Fruit fly (Drosophila melanogaster) whole organism, embryonic: ENCODE data around the gene kek6.

ENCODE experiments used
- Antp ChIP-seq: fragments of 200-800 bp; sonication (Bioruptor generic); optimal IDR thresholded peaks from 3 replicates; lab custom pipeline; 2016; ENCODE audit warnings: missing biosample characterization, missing genetic modification characterization
- Asciz ChIP-seq: fragments of 200-800 bp; sonication (Bioruptor generic); optimal IDR thresholded peaks from 2 replicates; lab custom pipeline; 2017; ENCODE audit warnings: missing biosample characterization, mild to moderate bottlenecking, missing genetic modification characterization, missing genetic modification reagents
- CG10147 ChIP-seq: fragments of 200-800 bp; sonication (Bioruptor generic); optimal IDR thresholded peaks from 2 replicates; lab custom pipeline; 2019; ENCODE audit warnings: missing biosample characterization, mild to moderate bottlenecking, missing genetic modification characterization, moderate library complexity
- CG10267 ChIP-seq: fragments of 200-800 bp; sonication (Bioruptor generic); optimal IDR thresholded peaks from 2 replicates; lab custom pipeline; 2018; ENCODE audit warnings: missing biosample characterization, mild to moderate bottlenecking, missing genetic modification characterization, moderate library complexity
- CG10321 ChIP-seq: fragments of 200-800 bp; sonication (Bioruptor generic); IDR thresholded peaks from 2 replicates; pipeline ENCODE4 v1.3.6; 2022; ENCODE audit warnings: missing biosample characterization, missing genetic modification characterization
- CG12744 ChIP-seq: fragments of 200-800 bp; sonication (Bioruptor generic); optimal IDR thresholded peaks from 2 replicates; lab custom pipeline; 2016; ENCODE audit warnings: missing biosample characterization, missing genetic modification characterization
- CG12769 ChIP-seq: fragments of 200-800 bp; sonication (Bioruptor generic); optimal IDR thresholded peaks from 2 replicates; lab custom pipeline; 2019; ENCODE audit warnings: missing biosample characterization, mild to moderate bottlenecking, missing genetic modification characterization, moderate library complexity
- CG13296 ChIP-seq: fragments of 200-800 bp; sonication (Bioruptor generic); optimal IDR thresholded peaks from 3 replicates; lab custom pipeline; 2018; ENCODE audit warnings: missing biosample characterization, mild to moderate bottlenecking, missing genetic modification characterization
- CG14014 ChIP-seq: fragments of 200-800 bp; sonication (Bioruptor generic); IDR thresholded peaks from 2 replicates; pipeline ENCODE4 v1.3.6; 2022; ENCODE audit warnings: missing biosample characterization, missing genetic modification characterization
- CG14710 ChIP-seq: fragments of 200-800 bp; sonication (Bioruptor generic); optimal IDR thresholded peaks from 3 replicates; lab custom pipeline; 2019; ENCODE audit warnings: missing biosample characterization, mild to moderate bottlenecking, missing genetic modification characterization, moderate library complexity
- CG14965 ChIP-seq: fragments of 200-800 bp; sonication (Bioruptor generic); optimal IDR thresholded peaks from 2 replicates; lab custom pipeline; 2016; ENCODE audit warnings: missing biosample characterization, missing genetic modification characterization, borderline replicate concordance
- CG15514 ChIP-seq: fragments of 200-800 bp; sonication (Bioruptor generic); optimal IDR thresholded peaks from 3 replicates; lab custom pipeline; 2017; ENCODE audit warnings: missing biosample characterization, missing genetic modification characterization, mild to moderate bottlenecking, moderate library complexity, missing genetic modification reagents
- CG15696 ChIP-seq: fragments of 200-800 bp; sonication (Bioruptor generic); optimal IDR thresholded peaks from 2 replicates; lab custom pipeline; 2019; ENCODE audit warnings: missing biosample characterization, mild to moderate bottlenecking, missing genetic modification characterization, moderate library complexity
- CG1832 ChIP-seq: fragments of 200-800 bp; sonication (Bioruptor generic); optimal IDR thresholded peaks from 2 replicates; lab custom pipeline; 2017; ENCODE audit warnings: missing biosample characterization, mild to moderate bottlenecking, missing genetic modification characterization, inconsistent platforms
- CG2712 ChIP-seq: fragments of 200-800 bp; optimal IDR thresholded peaks from 3 replicates; lab custom pipeline; 2019; ENCODE audit warnings: missing biosample characterization, mild to moderate bottlenecking, missing genetic modification characterization, moderate library complexity
- CG34422 ChIP-seq: fragments of 200-800 bp; sonication (Bioruptor generic); IDR thresholded peaks from 3 replicates; pipeline ENCODE4 v1.3.6; 2022; ENCODE audit warnings: missing biosample characterization, missing genetic modification characterization
- CG6683 ChIP-seq: fragments of 200-800 bp; sonication (Bioruptor generic); optimal IDR thresholded peaks from 2 replicates; lab custom pipeline; 2017; ENCODE audit warnings: missing biosample characterization, mild to moderate bottlenecking, missing genetic modification characterization, missing genetic modification reagents
- CG6765 ChIP-seq: fragments of 200-800 bp; sonication (Bioruptor generic); optimal IDR thresholded peaks from 3 replicates; lab custom pipeline; 2017; ENCODE audit warnings: missing biosample characterization, mild to moderate bottlenecking, missing genetic modification characterization
- CG6813 ChIP-seq: fragments of 200-800 bp; sonication (Bioruptor generic); optimal IDR thresholded peaks from 2 replicates; lab custom pipeline; 2017; ENCODE audit warnings: missing biosample characterization, missing genetic modification characterization, mild to moderate bottlenecking, moderate library complexity, missing genetic modification reagents
- CG9437 ChIP-seq: fragments of 200-800 bp; sonication (Bioruptor generic); optimal IDR thresholded peaks from 2 replicates; lab custom pipeline; 2018; ENCODE audit warnings: missing biosample characterization, mild to moderate bottlenecking, missing genetic modification characterization
- Dll ChIP-seq: fragments of 200-800 bp; sonication (Bioruptor generic); IDR thresholded peaks from 4 replicates; pipeline ENCODE4 v1.3.6; 2022; ENCODE audit warnings: missing biosample characterization, missing genetic modification characterization; ENCODE audit not compliant: partially characterized antibody
- Drgx ChIP-seq: fragments of 200-800 bp; sonication (Bioruptor generic); IDR thresholded peaks from 2 replicates; pipeline ENCODE4 v1.3.6; 2022; ENCODE audit warnings: missing biosample characterization, missing genetic modification characterization
- Ets97D ChIP-seq: fragments of 200-800 bp; sonication (Bioruptor generic); optimal IDR thresholded peaks from 3 replicates; lab custom pipeline; 2016; ENCODE audit warnings: missing biosample characterization, missing genetic modification characterization
- Lpt ChIP-seq: fragments of >200 bp; optimal IDR thresholded peaks from 2 replicates; lab custom pipeline; 2018; ENCODE audit warnings: missing biosample characterization, missing genetic modification characterization
- MESR4 ChIP-seq: fragments of 200-800 bp; sonication (Bioruptor generic); optimal IDR thresholded peaks from 2 replicates; lab custom pipeline; 2018; ENCODE audit warnings: missing biosample characterization, mild to moderate bottlenecking, missing genetic modification characterization, moderate library complexity
- NC2β ChIP-seq: fragments of 200-800 bp; sonication (Bioruptor generic); optimal IDR thresholded peaks from 2 replicates; lab custom pipeline; 2016; ENCODE audit warnings: missing biosample characterization, missing genetic modification characterization
- NfI ChIP-seq: fragments of 200-800 bp; sonication (Bioruptor generic); optimal IDR thresholded peaks from 3 replicates; lab custom pipeline; 2018; ENCODE audit warnings: missing biosample characterization, mild to moderate bottlenecking, missing genetic modification characterization, moderate library complexity
- Sry-β ChIP-seq: fragments of 200-800 bp; sonication (Bioruptor generic); optimal IDR thresholded peaks from 2 replicates; lab custom pipeline; 2018; ENCODE audit warnings: missing biosample characterization, mild to moderate bottlenecking, missing genetic modification characterization, moderate library complexity
- YL-1 ChIP-seq: fragments of 200-800 bp; sonication (Bioruptor generic); optimal IDR thresholded peaks from 3 replicates; lab custom pipeline; 2017; ENCODE audit warnings: missing biosample characterization, mild to moderate bottlenecking, missing genetic modification characterization
- bsh ChIP-seq, 2 experiments: fragments of 200-800 bp; sonication (Bioruptor generic); optimal IDR thresholded peaks; 2 replicates each; lab custom pipeline; 2017 to 2018; ENCODE audit warnings: mild to moderate bottlenecking in 2 of 2, missing biosample characterization in 2 of 2, missing genetic modification characterization in 2 of 2, moderate library complexity in 1 of 2
- cas ChIP-seq: fragments of 200-800 bp; sonication (Bioruptor generic); IDR thresholded peaks from 2 replicates; pipeline ENCODE4 v1.3.6; 2022; ENCODE audit warnings: missing biosample characterization, missing genetic modification characterization
- caup ChIP-seq: fragments of 200-800 bp; sonication (Bioruptor generic); optimal IDR thresholded peaks from 3 replicates; lab custom pipeline; 2017; ENCODE audit warnings: missing biosample characterization, mild to moderate bottlenecking, missing genetic modification characterization, moderate library complexity; ENCODE audit not compliant: severe bottlenecking
- ci ChIP-seq: fragments of 200-800 bp; sonication (Bioruptor generic); IDR thresholded peaks from 3 replicates; pipeline ENCODE4 v1.3.6; 2022; ENCODE audit warnings: missing biosample characterization, missing genetic modification characterization
- dysf ChIP-seq: fragments of 200-800 bp; sonication (Bioruptor generic); IDR thresholded peaks from 3 replicates; pipeline ENCODE4 v1.3.6; 2022; ENCODE audit warnings: missing biosample characterization, missing genetic modification characterization
- ems ChIP-seq: fragments of 200-800 bp; sonication (Bioruptor generic); optimal IDR thresholded peaks from 3 replicates; lab custom pipeline; 2016; ENCODE audit warnings: missing biosample characterization, missing genetic modification characterization
- fru ChIP-seq: fragments of >200 bp; optimal IDR thresholded peaks from 2 replicates; lab custom pipeline; 2017
- ftz-f1 ChIP-seq: fragments of 200-800 bp; sonication (Bioruptor generic); optimal IDR thresholded peaks from 2 replicates; lab custom pipeline; 2016; ENCODE audit warnings: missing biosample characterization, missing genetic modification characterization
- h ChIP-seq: fragments of >200 bp; optimal IDR thresholded peaks from 2 replicates; lab custom pipeline; 2017
- hth ChIP-seq: fragments of >200 bp; optimal IDR thresholded peaks from 2 replicates; lab custom pipeline; 2017; ENCODE audit warnings: inconsistent platforms
- jumu ChIP-seq: fragments of 200-800 bp; sonication (Bioruptor generic); optimal IDR thresholded peaks from 3 replicates; lab custom pipeline; 2016; ENCODE audit warnings: missing biosample characterization, missing genetic modification characterization
- nmo ChIP-seq: fragments of 200-800 bp; sonication (Bioruptor generic); optimal IDR thresholded peaks from 2 replicates; lab custom pipeline; 2018; ENCODE audit warnings: missing biosample characterization, mild to moderate bottlenecking, missing genetic modification characterization, moderate library complexity
- nom ChIP-seq: fragments of 200-800 bp; sonication (Bioruptor generic); optimal IDR thresholded peaks from 2 replicates; lab custom pipeline; 2017; ENCODE audit warnings: missing biosample characterization, missing genetic modification characterization, mild to moderate bottlenecking, moderate library complexity, missing genetic modification reagents
- odd ChIP-seq: fragments of 200-800 bp; sonication (Bioruptor generic); optimal IDR thresholded peaks from 2 replicates; lab custom pipeline; 2017; ENCODE audit warnings: missing biosample characterization, mild to moderate bottlenecking, missing genetic modification characterization
- pita ChIP-seq: fragments of 200-800 bp; sonication (Bioruptor generic); optimal IDR thresholded peaks from 2 replicates; lab custom pipeline; 2017; ENCODE audit warnings: missing biosample characterization, mild to moderate bottlenecking, missing genetic modification characterization
- row ChIP-seq: fragments of 200-800 bp; sonication (Bioruptor generic); IDR thresholded peaks from 3 replicates; pipeline ENCODE4 v1.3.6; 2022; ENCODE audit warnings: missing biosample characterization, missing genetic modification characterization
- run ChIP-seq: fragments of 200-800 bp; sonication (Bioruptor generic); optimal IDR thresholded peaks from 3 replicates; lab custom pipeline; 2018; ENCODE audit warnings: missing biosample characterization, mild to moderate bottlenecking, missing genetic modification characterization
- schlank ChIP-seq: fragments of 200-800 bp; sonication (Bioruptor generic); optimal IDR thresholded peaks from 2 replicates; lab custom pipeline; 2018; ENCODE audit warnings: missing biosample characterization, mild to moderate bottlenecking, missing genetic modification characterization
- sim ChIP-seq: fragments of 200-800 bp; sonication (Bioruptor generic); IDR thresholded peaks from 2 replicates; pipeline ENCODE4 v1.3.6; 2022; ENCODE audit warnings: missing biosample characterization, missing genetic modification characterization
- vfl ChIP-seq: fragments of 200-800 bp; sonication (Bioruptor generic); optimal IDR thresholded peaks from 2 replicates; lab custom pipeline; 2016; ENCODE audit warnings: missing biosample characterization, missing genetic modification characterization
- yki ChIP-seq: fragments of >200 bp; optimal IDR thresholded peaks from 3 replicates; lab custom pipeline; 2018
- zen2 ChIP-seq: fragments of 200-800 bp; sonication (Bioruptor generic); IDR thresholded peaks from 3 replicates; pipeline ENCODE4 v1.3.6; 2022; ENCODE audit warnings: missing biosample characterization, missing genetic modification characterization; ENCODE audit not compliant: partially characterized antibody

Gene kek6

dm6 chr3R:31698143-31698776, 76.3 kb downstream of the kek6 start (continued):
- TF ChIP-seq Asciz (GFP tag; lab: Kevin White, UChicago) (no peak), CG13296 (no peak), yki (lab: Kevin White, UChicago) (no peak), NfI (GFP tag; lab: Kevin White, UChicago) (no peak), ems (GFP tag; lab: Kevin White, UChicago) (no peak), CG6683 (GFP tag; lab: Kevin White, UChicago) (no peak), MESR4 (GFP tag; lab: Kevin White, UChicago) (no peak), CG14965 (no peak), NC2β (GFP tag; lab: Kevin White, UChicago) (no peak), row (GFP tag; lab: Robert Waterston, UW) (no peak), CG15696 (tag; lab: Kevin White, UChicago) (peak; percentile 20), Ets97D (no peak), ftz-f1 (GFP tag; lab: Kevin White, UChicago) (no peak), CG10267 (peak; percentile 11), sim (GFP tag; lab: Robert Waterston, UW) (0 out of 2 replicates have a peak, but pooled peaks have one; percentile 11), Antp (GFP tag; lab: Kevin White, UChicago) (peak; percentile 0), CG12769 (tag; lab: Kevin White, UChicago) (no peak), Lpt (GFP tag; lab: Kevin White, UChicago) (peak; percentile 3), CG6813 (GFP tag; lab: Kevin White, UChicago) (no peak), nmo (GFP tag; lab: Kevin White, UChicago) (no peak), pita (GFP tag; lab: Kevin White, UChicago) (no peak), jumu (no peak), CG14710 (peak; percentile 10), h (lab: Kevin White, UChicago) (no peak), schlank (tag; lab: Kevin White, UChicago) (no peak), CG10147 (GFP tag; lab: Kevin White, UChicago) (no peak), Drgx (GFP tag; lab: Robert Waterston, UW) (peak; percentile 61), Dll (GFP tag; lab: Robert Waterston, UW) (no peak), Sry-β (GFP tag; lab: Kevin White, UChicago) (no peak), bsh (GFP tag; optimal IDR thresholded peaks at IDR 0.05; lab: Kevin White, UChicago) (peak; percentile 7 to 49), dysf (GFP tag; lab: Robert Waterston, UW) (no peak), CG1832 (GFP tag; lab: Kevin White, UChicago) (no peak), CG10321 (GFP tag; lab: Robert Waterston, UW) (no peak), YL-1 (GFP tag; lab: Kevin White, UChicago) (no peak), run (tag; lab: Kevin White, UChicago) (no peak), CG2712 (peak; percentile 35), CG9437 (GFP tag; lab: Kevin White, UChicago) (no peak), zen2 (GFP tag; lab: Robert Waterston, UW) (no peak), hth (lab: Kevin White, UChicago) (no peak), vfl (GFP tag; lab: Kevin White, UChicago) (no peak), caup (GFP tag; lab: Kevin White, UChicago) (no peak), CG14014 (GFP tag; lab: Robert Waterston, UW) (no peak), odd (GFP tag; lab: Kevin White, UChicago) (no peak), cas (GFP tag; lab: Robert Waterston, UW) (no peak), CG6765 (GFP tag; lab: Kevin White, UChicago) (no peak), CG15514 (GFP tag; lab: Kevin White, UChicago) (no peak), fru (lab: Kevin White, UChicago) (no peak), CG12744 (no peak), nom (peak; percentile 79), CG34422 (GFP tag; lab: Robert Waterston, UW) (no peak), ci (no peak)
